Fruit fly (Drosophila melanogaster): ENCODE data around the gene net.
A peak's percentile ranks its signal among the peaks of the same experiment; 100 is the strongest.

dm6 chr2L:114429-114828 lies 27.2 kb upstream of the net start, which contains the start of gene ND-15:
- peak; percentile 72 for TF ChIP-seq bab1 (GFP tag; optimal IDR thresholded peaks at IDR 0.05)
- no peak for TF ChIP-seq CG7101 (tag; optimal IDR thresholded peaks at IDR 0.05)
- TF ChIP-seq toe (GFP tag; optimal IDR thresholded peaks at IDR 0.05), result no peak
- TF ChIP-seq CG5204 (GFP tag; optimal IDR thresholded peaks at IDR 0.05), result no peak
- peak; percentile 21 for TF ChIP-seq tj (GFP tag; optimal IDR thresholded peaks at IDR 0.05)

Data from whole organism, adult.